Worm (Caenorhabditis elegans) whole organism, L3 larva: ENCODE data around the gene acs-5.

ENCODE experiments used
- fkh-10 ChIP-seq: sonication (generic microtip); optimal IDR thresholded peaks from 2 replicates; lab custom pipeline; 2017; ENCODE audit warnings: missing biosample characterization, missing genetic modification reagents, missing genetic modification characterization
- jun-1 ChIP-seq: fragments of 150-350 bp; optimal IDR thresholded peaks from 2 replicates; lab custom pipeline; 2014; ENCODE audit warnings: missing biosample characterization, missing genetic modification reagents, missing genetic modification characterization
- nhr-12 ChIP-seq: fragments of 150-350 bp; optimal IDR thresholded peaks from 2 replicates; lab custom pipeline; 2014; ENCODE audit warnings: missing biosample characterization, missing genetic modification characterization
- nhr-237 ChIP-seq: fragments of 150-350 bp; optimal IDR thresholded peaks from 2 replicates; lab custom pipeline; 2014; ENCODE audit warnings: missing biosample characterization, missing genetic modification characterization
- nhr-28 ChIP-seq: fragments of 150-350 bp; optimal IDR thresholded peaks from 2 replicates; lab custom pipeline; 2014; ENCODE audit warnings: missing biosample characterization, missing genetic modification characterization
- nhr-67 ChIP-seq: fragments of 150-350 bp; optimal IDR thresholded peaks from 2 replicates; lab custom pipeline; 2014; ENCODE audit warnings: missing biosample characterization, missing genetic modification characterization
- nhr-76 ChIP-seq: fragments of 150-350 bp; sonication (generic microtip); optimal IDR thresholded peaks from 5 replicates; lab custom pipeline; 2014; ENCODE audit warnings: missing biosample characterization, missing genetic modification characterization
- pha-4 ChIP-seq: fragments of 150-350 bp; optimal IDR thresholded peaks from 2 replicates; lab custom pipeline; 2014; ENCODE audit warnings: missing biosample characterization, missing genetic modification reagents, missing genetic modification characterization
- sea-2 ChIP-seq: fragments of 150-350 bp; sonication (generic microtip); optimal IDR thresholded peaks from 4 replicates; lab custom pipeline; 2014; ENCODE audit warnings: missing biosample characterization, missing genetic modification reagents, missing genetic modification characterization
- unc-39 ChIP-seq: sonication (generic microtip); optimal IDR thresholded peaks from 4 replicates; lab custom pipeline; 2017; ENCODE audit warnings: missing biosample characterization, missing genetic modification characterization
- ztf-4 ChIP-seq: fragments of 150-350 bp; optimal IDR thresholded peaks from 2 replicates; lab custom pipeline; 2014; ENCODE audit warnings: missing biosample characterization, missing genetic modification characterization

DNA sequence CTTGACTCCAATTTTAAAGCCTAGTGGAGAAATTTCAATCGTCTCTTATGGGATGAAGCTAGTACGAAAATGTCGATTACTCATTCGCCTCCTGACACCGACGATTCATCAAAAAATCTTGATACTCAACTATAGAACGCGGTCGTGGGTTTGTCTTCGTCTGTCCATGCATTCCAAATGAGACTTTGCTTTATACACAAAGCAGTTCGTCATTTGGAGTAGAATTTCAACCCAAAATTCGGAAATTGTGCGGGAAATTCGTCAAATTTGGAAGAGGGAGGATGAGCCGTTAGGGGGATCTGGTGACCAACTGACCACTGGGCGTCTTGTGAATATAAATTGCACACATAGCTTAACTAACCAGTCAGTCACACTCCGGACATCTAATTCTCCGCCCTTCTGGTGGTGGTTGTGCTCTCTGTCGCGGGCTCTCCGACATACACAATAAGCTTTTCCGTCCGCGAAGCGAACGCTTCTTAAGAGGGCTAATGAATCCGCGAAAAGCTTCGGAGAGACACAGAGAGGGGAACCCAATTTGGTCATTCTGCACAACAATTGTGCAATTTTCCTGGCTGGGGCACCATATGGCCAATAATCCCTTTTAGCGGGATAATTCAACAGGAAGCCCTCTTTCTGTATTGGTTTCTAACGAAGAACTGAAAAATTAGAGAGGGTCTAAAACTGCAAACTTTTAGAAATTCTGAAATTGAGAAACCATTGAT, 18.1 kb downstream of the acs-5 start:
- no peak for TF ChIP-seq nhr-76 (tag; lab: Kevin White, UChicago)
- TF ChIP-seq jun-1: no peak
- TF ChIP-seq ztf-4 (tag; lab: Kevin White, UChicago): no peak
- no peak for TF ChIP-seq unc-39 (tag; lab: Kevin White, UChicago)
- no peak for TF ChIP-seq nhr-237
- no peak for TF ChIP-seq fkh-10 (GFP tag; lab: Kevin White, UChicago)
- TF ChIP-seq nhr-67: no peak
- no peak for TF ChIP-seq sea-2
- no peak for TF ChIP-seq pha-4
- no peak for TF ChIP-seq nhr-12 (tag; lab: Kevin White, UChicago)
- TF ChIP-seq nhr-28 (tag; lab: Kevin White, UChicago): no peak
